Worm (Caenorhabditis elegans): Measurements from ENCODE around the gene C29E4.10.
A peak's percentile ranks its signal among the peaks of the same experiment; 100 is the strongest.

Gene C29E4.10

ce11 chrIII:7941417-7941816 lies 3.8 kb downstream of the C29E4.10 start, which contains the start of gene kle-2:
TSS of gene kle-2 (plus strand) at chrIII:7941717.
- TF ChIP-seq F22D6.2 (tag; optimal IDR thresholded peaks at IDR 0.05) (no peak), nhr-80 (tag; optimal IDR thresholded peaks at IDR 0.05) (no peak), dpl-1 (GFP tag; optimal IDR thresholded peaks at IDR 0.05) (no peak), F33H1.4 (GFP tag; IDR thresholded peaks at IDR 0.05) (no peak), snpc-1.3 (tag; optimal IDR thresholded peaks at IDR 0.05; ENCODE audit: insufficient read depth) (no peak), atf-7 (tag; optimal IDR thresholded peaks at IDR 0.05) (no peak), aptf-3 (GFP tag; IDR thresholded peaks at IDR 0.05) (no peak), F37B4.10 (GFP tag; IDR thresholded peaks at IDR 0.05) (no peak), Y95B8A.8 (GFP tag; IDR thresholded peaks at IDR 0.05) (no peak), snpc-1.1 (tag; optimal IDR thresholded peaks at IDR 0.05; ENCODE audit: insufficient read depth) (no peak), ceh-58 (GFP tag; IDR thresholded peaks at IDR 0.05) (no peak), dox-1 (GFP tag; IDR thresholded peaks at IDR 0.05) (no peak)

ce11 chrIII:7946968-7947491 lies 9.4 kb downstream of the C29E4.10 start, which contains the start of gene gsto-1:
TSS of gene gsto-1 (minus strand) at chrIII:7947018.
- TF ChIP-seq ztf-18 (tag; optimal IDR thresholded peaks at IDR 0.05) = no peak
- TF ChIP-seq nhr-80 (tag; optimal IDR thresholded peaks at IDR 0.05) = peak; percentile 19
- TF ChIP-seq F49E8.2 (tag; optimal IDR thresholded peaks at IDR 0.05; ENCODE audit: insufficient read depth) = no peak
- TF ChIP-seq Y53F4B.3 (GFP tag; IDR thresholded peaks at IDR 0.05) = no peak
- TF ChIP-seq lsl-1 (GFP tag; optimal IDR thresholded peaks at IDR 0.05) = no peak
- no peak for TF ChIP-seq hlh-26 (GFP tag; conservative IDR thresholded peaks at IDR 0.05)
- no peak for TF ChIP-seq atf-7 (tag; optimal IDR thresholded peaks at IDR 0.05)

ce11 chrIII:7947677-7948076 lies 10.0 kb downstream of the C29E4.10 start:
- TF ChIP-seq tbx-9 (tag; optimal IDR thresholded peaks at IDR 0.05; ENCODE audit: borderline replicate concordance) = no peak
- TF ChIP-seq lin-40 (tag; optimal IDR thresholded peaks at IDR 0.05) = no peak
- no peak for TF ChIP-seq ztf-18 (tag; optimal IDR thresholded peaks at IDR 0.05)
- no peak for TF ChIP-seq ccch-3 (GFP tag; optimal IDR thresholded peaks at IDR 0.05)
- TF ChIP-seq F57A8.1 (GFP tag; optimal IDR thresholded peaks at IDR 0.05) = no peak
- TF ChIP-seq nfya-2 (GFP tag; IDR thresholded peaks at IDR 0.05) = no peak
- TF ChIP-seq attf-5 (GFP tag; optimal IDR thresholded peaks at IDR 0.05) = no peak
- TF ChIP-seq hlh-26 (GFP tag; conservative IDR thresholded peaks at IDR 0.05) = no peak
- TF ChIP-seq ekl-4 (GFP tag; IDR thresholded peaks at IDR 0.05) = no peak
- TF ChIP-seq hrde-1 (tag; optimal IDR thresholded peaks at IDR 0.05; ENCODE audit: borderline replicate concordance) = no peak
- TF ChIP-seq D2030.7 (GFP tag; IDR thresholded peaks at IDR 0.05) = no peak
- no peak for TF ChIP-seq somi-1 (GFP tag; optimal IDR thresholded peaks at IDR 0.05)
- no peak for TF ChIP-seq unc-62 (GFP tag; optimal IDR thresholded peaks at IDR 0.05)
- no peak for TF ChIP-seq cebp-2 (GFP tag; IDR thresholded peaks at IDR 0.05)
- TF ChIP-seq snpc-1.3 (tag; optimal IDR thresholded peaks at IDR 0.05; ENCODE audit: insufficient read depth) = no peak
- TF ChIP-seq T26A5.8 (tag; optimal IDR thresholded peaks at IDR 0.05) = no peak

ce11 chrIII:7948802-7949201 lies 11.2 kb downstream of the C29E4.10 start, which contains the start of gene col-90:
TSS of gene col-90 (plus strand) at chrIII:7948838.
- TF ChIP-seq ccch-3 (GFP tag; optimal IDR thresholded peaks at IDR 0.05) (no peak), Y53F4B.3 (GFP tag; IDR thresholded peaks at IDR 0.05) (no peak), madf-6 (GFP tag; IDR thresholded peaks at IDR 0.05) (no peak)

ce11 chrIII:7950447-7950846 lies 12.8 kb downstream of the C29E4.10 start:
- TF ChIP-seq snpc-4 (GFP tag; optimal IDR thresholded peaks at IDR 0.05) (no peak), snpc-4 (tag; optimal IDR thresholded peaks at IDR 0.05) (no peak)
